Worm (Caenorhabditis elegans) whole organism, early embryonic: ENCODE measurements around the gene ttr-54.

Experiments used
- B0310.2 ChIP-seq: sonication (generic microtip); optimal IDR thresholded peaks from 2 replicates; lab custom pipeline; 2016; ENCODE audit warnings: mild to moderate bottlenecking, missing genetic modification characterization, missing compliant biosample characterization
- F13C5.2 ChIP-seq: sonication (generic microtip); optimal IDR thresholded peaks from 2 replicates; lab custom pipeline; 2017; ENCODE audit warnings: mild to moderate bottlenecking, missing genetic modification characterization, inconsistent platforms, missing compliant biosample characterization
- aly-1 ChIP-seq: sonication (generic microtip); optimal IDR thresholded peaks from 2 replicates; lab custom pipeline; 2016; ENCODE audit warnings: missing genetic modification characterization, missing compliant biosample characterization
- ama-1 ChIP-seq: fragments of 150-350 bp; optimal IDR thresholded peaks from 2 replicates; lab custom pipeline; 2014
- ceh-13 ChIP-seq: fragments of 200-800 bp; sonication (Bioruptor generic); optimal IDR thresholded peaks from 2 replicates; lab custom pipeline; 2018; ENCODE audit warnings: mild to moderate bottlenecking, missing genetic modification characterization, missing compliant biosample characterization
- ceh-36 ChIP-seq: sonication (generic microtip); optimal IDR thresholded peaks from 2 replicates; lab custom pipeline; 2016; ENCODE audit warnings: missing genetic modification characterization, inconsistent platforms, missing compliant biosample characterization
- ets-7 ChIP-seq: sonication (generic microtip); optimal IDR thresholded peaks from 2 replicates; lab custom pipeline; 2016; ENCODE audit warnings: missing genotype, missing genetic modification characterization, missing compliant biosample characterization
- flt-1 ChIP-seq: fragments of 200-800 bp; sonication (Bioruptor generic); IDR thresholded peaks from 2 replicates; pipeline ENCODE4 v1.3.6; 2022; ENCODE audit warnings: missing genetic modification characterization, missing compliant biosample characterization
- hmbx-1 ChIP-seq: sonication (generic microtip); optimal IDR thresholded peaks from 2 replicates; lab custom pipeline; 2016; ENCODE audit warnings: mild to moderate bottlenecking, missing genetic modification characterization, missing compliant biosample characterization
- hmg-4 ChIP-seq: fragments of 200-800 bp; sonication (Bioruptor generic); optimal IDR thresholded peaks from 2 replicates; lab custom pipeline; 2018; ENCODE audit warnings: mild to moderate bottlenecking, missing genetic modification characterization, missing compliant biosample characterization
- hnd-1 ChIP-seq: sonication (generic microtip); optimal IDR thresholded peaks from 2 replicates; lab custom pipeline; 2016; ENCODE audit warnings: missing genetic modification characterization, missing compliant biosample characterization
- pes-1 ChIP-seq: fragments of 200-800 bp; sonication (Bioruptor generic); IDR thresholded peaks from 2 replicates; pipeline ENCODE4 v1.3.6; 2022; ENCODE audit warnings: missing genetic modification reagents, missing genetic modification characterization, missing compliant biosample characterization
- scrt-1 ChIP-seq: fragments of 200-800 bp; sonication (Bioruptor generic); IDR thresholded peaks from 2 replicates; pipeline ENCODE4 v1.3.6; 2022; ENCODE audit warnings: missing genetic modification characterization, missing compliant biosample characterization
- sea-1 ChIP-seq: fragments of 200-800 bp; sonication (Bioruptor generic); conservative IDR thresholded peaks from 2 replicates; pipeline ENCODE4 v1.3.6; 2022; ENCODE audit warnings: missing genetic modification characterization, missing compliant biosample characterization
- tbx-11 ChIP-seq: fragments of 200-800 bp; sonication (Bioruptor generic); IDR thresholded peaks from 2 replicates; pipeline ENCODE4 v1.3.6; 2022; ENCODE audit warnings: missing genetic modification characterization, missing compliant biosample characterization
- tbx-37 ChIP-seq: fragments of 200-800 bp; sonication (Bioruptor generic); conservative IDR thresholded peaks from 2 replicates; pipeline ENCODE4 v1.3.6; 2022; ENCODE audit warnings: missing genetic modification reagents, missing genetic modification characterization, missing compliant biosample characterization
- tra-4 ChIP-seq: sonication (generic microtip); optimal IDR thresholded peaks from 2 replicates; lab custom pipeline; 2017; ENCODE audit warnings: missing genetic modification characterization, missing compliant biosample characterization

ttr-54 gene

DNA sequence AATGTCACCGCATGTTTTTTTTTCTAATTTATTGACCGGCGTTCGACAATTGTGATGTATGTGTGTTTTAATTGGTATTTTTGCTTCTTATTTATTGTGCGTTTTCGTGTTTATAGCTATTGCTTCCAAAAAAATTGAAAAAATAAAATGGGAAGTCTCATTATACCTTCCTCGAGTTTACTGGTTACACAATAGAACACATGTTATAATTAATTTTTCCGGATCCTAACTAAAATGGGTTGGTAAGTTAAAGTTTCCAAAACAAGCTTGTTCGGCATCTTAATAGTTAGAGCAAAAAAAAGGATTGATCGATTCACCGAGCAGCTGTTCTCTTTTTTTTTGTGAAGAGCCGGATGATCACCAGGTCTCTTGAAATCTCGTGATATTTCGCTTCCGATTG lies at the start of gene ttr-54:
TSS of gene ttr-54 (plus strand) at position 301 of the 400 bp plus-strand sequence.
- TF ChIP-seq scrt-1 (GFP tag; lab: Robert Waterston, UW) (no peak), tbx-11 (GFP tag; lab: Robert Waterston, UW) (no peak), ama-1 (lab: Kevin White, UChicago) (no peak), ceh-13 (GFP tag; lab: Kevin White, UChicago) (no peak), F13C5.2 (tag; lab: Kevin White, UChicago) (no peak), hmbx-1 (tag; lab: Kevin White, UChicago) (no peak), pes-1 (no peak), hnd-1 (tag; lab: Kevin White, UChicago) (no peak), tbx-37 (no peak), tra-4 (tag; lab: Kevin White, UChicago) (no peak), sea-1 (GFP tag; lab: Robert Waterston, UW) (no peak), aly-1 (no peak), ets-7 (tag; lab: Kevin White, UChicago) (no peak), flt-1 (GFP tag; lab: Robert Waterston, UW) (no peak), hmg-4 (GFP tag; lab: Kevin White, UChicago) (no peak), ceh-36 (tag; lab: Kevin White, UChicago) (no peak), B0310.2 (tag; lab: Kevin White, UChicago) (no peak)

DNA sequence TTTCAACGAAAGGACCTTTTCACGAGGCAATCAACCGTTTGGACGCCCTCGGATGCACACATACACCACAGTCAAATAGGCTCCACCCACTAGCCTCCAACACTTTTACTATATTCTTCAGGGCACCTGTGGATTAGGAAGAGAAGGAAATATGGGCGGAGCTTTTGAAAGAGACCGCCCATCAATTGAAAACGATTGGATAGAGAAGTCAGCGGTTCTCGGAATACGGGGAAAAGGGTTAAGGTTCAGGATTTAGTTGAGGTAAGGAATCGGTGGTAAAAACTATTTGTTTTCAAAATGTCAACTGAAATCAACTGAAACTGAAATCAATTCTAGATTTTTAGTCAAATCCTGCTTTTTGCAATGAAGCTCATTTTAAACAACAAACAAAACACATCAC lies 45.2 kb upstream of the ttr-54 start, which contains the start of gene egl-38:
TSS of gene egl-38 (minus strand) at position 101 of the 400 bp plus-strand sequence.
- TF ChIP-seq ceh-36 (tag; lab: Kevin White, UChicago) (no peak), tbx-11 (GFP tag; lab: Robert Waterston, UW) (no peak), scrt-1 (GFP tag; lab: Robert Waterston, UW) (no peak), B0310.2 (tag; lab: Kevin White, UChicago) (no peak), sea-1 (GFP tag; lab: Robert Waterston, UW) (no peak), hmg-4 (GFP tag; lab: Kevin White, UChicago) (no peak)

DNA sequence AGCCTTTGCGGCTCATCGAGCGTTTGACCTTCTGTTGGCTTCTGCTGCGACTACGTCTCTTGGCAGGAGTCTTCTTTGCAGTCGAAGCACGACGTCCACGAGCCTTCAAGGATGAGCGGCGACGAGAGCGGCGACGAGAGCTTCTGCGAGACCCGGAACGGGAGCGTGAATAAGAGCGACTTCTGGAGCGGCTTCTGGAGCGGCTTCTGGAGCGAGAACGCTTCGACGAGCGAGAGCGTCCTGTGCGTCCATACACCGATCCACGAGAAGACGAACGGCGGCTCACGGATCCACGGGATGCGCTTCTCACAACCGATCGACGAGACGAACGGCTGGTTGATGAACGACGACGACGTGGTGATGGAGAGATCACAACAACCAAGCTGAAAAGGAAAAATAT lies 44.7 kb upstream of the ttr-54 start:
- TF ChIP-seq F13C5.2 (tag; lab: Kevin White, UChicago) (no peak), scrt-1 (GFP tag; lab: Robert Waterston, UW) (no peak), ama-1 (lab: Kevin White, UChicago) (no peak), ceh-13 (GFP tag; lab: Kevin White, UChicago) (no peak), ets-7 (tag; lab: Kevin White, UChicago) (no peak), flt-1 (GFP tag; lab: Robert Waterston, UW) (no peak)

DNA sequence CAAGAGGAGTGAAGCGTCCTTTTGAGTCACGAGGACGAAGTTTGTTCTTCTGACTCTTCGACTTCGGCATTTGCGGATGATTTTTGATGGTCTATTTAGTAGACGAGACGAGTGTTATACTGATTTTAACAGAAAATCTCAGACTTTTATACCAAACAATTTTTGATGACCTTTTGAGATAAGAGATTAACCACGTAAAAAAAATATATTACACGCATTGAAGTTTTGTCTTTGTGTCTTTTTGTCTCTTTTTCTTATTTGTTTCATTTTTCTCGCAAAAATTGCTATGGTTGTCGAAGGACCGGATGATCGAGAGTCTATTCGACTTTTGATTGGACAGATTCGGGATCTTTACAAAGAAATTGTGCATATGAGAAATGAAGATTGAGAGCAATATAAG lies 44.1 kb upstream of the ttr-54 start, which contains the start of gene spch-1:
TSS of gene spch-1 (minus strand) at position 101 of the 400 bp plus-strand sequence.
- no peak for TF ChIP-seq F13C5.2 (tag; lab: Kevin White, UChicago)
- TF ChIP-seq ets-7 (tag; lab: Kevin White, UChicago), result no peak
- no peak for TF ChIP-seq tra-4 (tag; lab: Kevin White, UChicago)
- TF ChIP-seq pes-1, result no peak
- no peak for TF ChIP-seq hmbx-1 (tag; lab: Kevin White, UChicago)
- TF ChIP-seq sea-1 (GFP tag; lab: Robert Waterston, UW), result no peak
- no peak for TF ChIP-seq hnd-1 (tag; lab: Kevin White, UChicago)
- no peak for TF ChIP-seq aly-1
- TF ChIP-seq ceh-36 (tag; lab: Kevin White, UChicago), result no peak
- TF ChIP-seq scrt-1 (GFP tag; lab: Robert Waterston, UW), result no peak
- no peak for TF ChIP-seq flt-1 (GFP tag; lab: Robert Waterston, UW)
- no peak for TF ChIP-seq ama-1 (lab: Kevin White, UChicago)
- no peak for TF ChIP-seq hmg-4 (GFP tag; lab: Kevin White, UChicago)
- TF ChIP-seq tbx-37, result no peak
- no peak for TF ChIP-seq ceh-13 (GFP tag; lab: Kevin White, UChicago)
- TF ChIP-seq B0310.2 (tag; lab: Kevin White, UChicago), result no peak
- no peak for TF ChIP-seq tbx-11 (GFP tag; lab: Robert Waterston, UW)

DNA sequence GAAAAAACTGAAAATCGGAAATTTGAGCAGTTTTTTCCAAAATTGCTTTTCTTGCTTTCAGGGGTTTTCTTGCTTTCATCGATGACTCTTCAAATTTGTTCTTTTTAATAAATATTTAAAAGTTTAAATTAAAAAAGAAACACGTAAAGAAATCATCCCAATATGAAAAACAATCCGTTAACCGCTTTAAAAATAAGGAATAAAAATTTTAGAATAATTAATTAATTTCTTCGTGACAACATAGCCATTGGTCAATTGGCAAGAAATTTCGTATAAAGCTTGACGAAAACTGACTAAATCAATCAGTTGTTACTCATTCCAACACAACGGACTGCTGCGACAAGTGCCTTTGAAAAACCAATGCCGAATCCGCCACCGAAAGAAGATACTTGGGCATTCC lies 43.0 kb upstream of the ttr-54 start, which contains the start of gene nsph-3.2:
TSS of gene nsph-3.2 (plus strand) at position 301 of the 400 bp plus-strand sequence.
- no peak for TF ChIP-seq ama-1 (lab: Kevin White, UChicago)

DNA sequence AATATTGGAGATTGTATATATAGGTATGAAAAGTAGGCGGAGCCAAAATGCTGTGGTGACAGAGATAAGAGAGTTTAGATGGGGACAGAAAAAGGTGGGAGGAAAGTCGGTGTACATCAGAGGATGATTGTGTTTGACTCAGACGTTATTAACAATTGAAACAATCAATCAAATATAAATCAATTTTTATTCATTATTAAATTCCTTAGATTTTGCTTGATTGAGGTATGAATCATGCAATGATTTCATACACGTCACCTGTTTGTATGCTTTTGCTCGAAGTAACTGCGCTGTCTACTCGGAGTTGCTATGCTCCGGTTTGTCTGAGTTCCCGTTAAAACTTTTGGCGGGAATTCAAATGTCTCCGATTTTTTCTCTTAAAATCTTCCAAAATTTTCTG lies 40.4 kb upstream of the ttr-54 start, which contains the start of gene C04G2.10:
TSS of gene C04G2.10 (plus strand) at position 301 of the 400 bp plus-strand sequence.
- no peak for TF ChIP-seq tbx-37
- TF ChIP-seq F13C5.2 (tag; lab: Kevin White, UChicago), result no peak
- TF ChIP-seq pes-1, result no peak
- TF ChIP-seq ceh-13 (GFP tag; lab: Kevin White, UChicago), result no peak
- no peak for TF ChIP-seq ama-1 (lab: Kevin White, UChicago)
- no peak for TF ChIP-seq scrt-1 (GFP tag; lab: Robert Waterston, UW)
- TF ChIP-seq hmbx-1 (tag; lab: Kevin White, UChicago), result no peak
- no peak for TF ChIP-seq tbx-11 (GFP tag; lab: Robert Waterston, UW)
- TF ChIP-seq ceh-36 (tag; lab: Kevin White, UChicago), result no peak
- no peak for TF ChIP-seq tra-4 (tag; lab: Kevin White, UChicago)
- TF ChIP-seq sea-1 (GFP tag; lab: Robert Waterston, UW), result no peak
- no peak for TF ChIP-seq hmg-4 (GFP tag; lab: Kevin White, UChicago)

DNA sequence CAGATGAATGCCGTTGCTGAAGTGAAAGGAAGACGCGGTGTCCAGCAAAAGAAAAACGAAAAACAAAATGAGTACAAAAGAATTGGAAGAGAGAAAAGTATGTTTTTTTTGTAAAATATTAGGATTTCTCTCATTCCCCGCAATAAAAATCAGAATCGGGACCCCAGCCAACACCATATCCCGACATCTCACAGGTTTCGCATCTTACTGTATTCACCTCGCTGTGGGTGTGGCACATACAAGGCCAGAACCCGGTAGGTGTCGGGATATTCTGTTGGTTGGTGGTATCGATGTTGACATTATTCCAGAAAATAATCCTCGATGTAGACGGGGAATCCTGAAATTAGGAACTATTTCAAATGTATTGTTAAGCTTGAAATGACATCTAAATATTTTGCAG lies 38.8 kb upstream of the ttr-54 start:
- TF ChIP-seq ceh-13 (GFP tag; lab: Kevin White, UChicago) (no peak), tra-4 (tag; lab: Kevin White, UChicago) (no peak)

DNA sequence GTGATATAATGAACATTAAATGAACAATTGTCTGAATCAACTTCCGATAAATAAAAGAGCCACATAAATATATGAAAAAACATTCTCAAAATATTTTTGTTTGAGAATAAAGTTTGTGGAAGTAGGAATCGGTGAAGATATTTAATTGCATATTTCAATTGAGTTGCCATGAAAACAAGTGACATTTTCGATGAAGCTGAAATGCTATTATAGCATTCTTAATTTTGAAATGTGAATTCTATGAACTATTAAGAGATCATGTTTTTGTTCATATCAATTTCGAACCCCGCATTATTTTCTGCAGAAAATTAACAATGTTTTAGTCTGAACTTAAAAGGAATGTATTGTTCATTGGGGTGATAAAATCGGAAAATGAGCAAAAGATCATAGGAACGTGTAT lies 33.4 kb upstream of the ttr-54 start, which contains the start of gene irld-21:
TSS of gene irld-21 (minus strand) at position 101 of the 400 bp plus-strand sequence.
- TF ChIP-seq flt-1 (GFP tag; lab: Robert Waterston, UW), result no peak
